Worm (Caenorhabditis elegans) whole organism, young adult: ENCODE measurements around the gene F08D12.4.

Source experiments
- C06A6.2 ChIP-seq: fragments of 200-800 bp; sonication (Bioruptor generic); conservative IDR thresholded peaks from 2 replicates; pipeline ENCODE4 v1.3.6; 2022; ENCODE audit warnings: missing genetic modification characterization, missing compliant biosample characterization
- D2030.7 ChIP-seq: fragments of 200-800 bp; sonication (Bioruptor generic); IDR thresholded peaks from 2 replicates; pipeline ENCODE4 v1.3.6; 2022; ENCODE audit warnings: missing genetic modification reagents, missing genetic modification characterization, missing compliant biosample characterization
- F23B12.7 ChIP-seq: sonication (generic microtip); optimal IDR thresholded peaks from 2 replicates; lab custom pipeline; 2017; ENCODE audit warnings: missing genetic modification characterization, mild to moderate bottlenecking, missing compliant biosample characterization, antibody characterized with exemption, moderate library complexity; ENCODE audit not compliant: insufficient read depth
- F33H1.4 ChIP-seq: fragments of 200-800 bp; sonication (Bioruptor generic); IDR thresholded peaks from 2 replicates; pipeline ENCODE4 v1.3.6; 2022; ENCODE audit warnings: missing genetic modification reagents, missing genetic modification characterization, missing compliant biosample characterization
- F39B2.1 ChIP-seq: fragments of 200-800 bp; sonication (Bioruptor generic); IDR thresholded peaks from 2 replicates; pipeline ENCODE4 v1.3.6; 2022; ENCODE audit warnings: missing genetic modification reagents, missing genetic modification characterization, missing compliant biosample characterization
- F55B11.4 ChIP-seq: sonication (generic microtip); optimal IDR thresholded peaks from 2 replicates; lab custom pipeline; 2016; ENCODE audit warnings: missing compliant biosample characterization, missing genetic modification characterization, borderline replicate concordance; ENCODE audit not compliant: insufficient read depth
- T07F8.4 ChIP-seq: sonication (generic microtip); optimal IDR thresholded peaks from 2 replicates; lab custom pipeline; 2016; ENCODE audit warnings: mild to moderate bottlenecking, missing genetic modification characterization, moderate library complexity, missing compliant biosample characterization
- Y53G8AR.9 ChIP-seq: fragments of 200-800 bp; sonication (Bioruptor generic); conservative IDR thresholded peaks from 2 replicates; pipeline ENCODE4 v1.3.6; 2022; ENCODE audit warnings: missing genetic modification reagents, missing genetic modification characterization, missing compliant biosample characterization
- Y56A3A.18 ChIP-seq: fragments of 200-800 bp; sonication (Bioruptor generic); IDR thresholded peaks from 2 replicates; pipeline ENCODE4 v1.3.6; 2022; ENCODE audit warnings: missing genetic modification reagents, missing genetic modification characterization, missing compliant biosample characterization
- Y67H2A.10 ChIP-seq: fragments of 200-800 bp; sonication (Bioruptor generic); conservative IDR thresholded peaks from 2 replicates; pipeline ENCODE4 v1.3.6; 2022; ENCODE audit warnings: missing genetic modification reagents, missing genetic modification characterization, missing compliant biosample characterization
- ZK185.1 ChIP-seq: sonication (generic microtip); optimal IDR thresholded peaks from 2 replicates; lab custom pipeline; 2016; ENCODE audit warnings: mild to moderate bottlenecking, missing genetic modification characterization, missing compliant biosample characterization; ENCODE audit not compliant: poor library complexity, severe bottlenecking
- aptf-2 ChIP-seq: fragments of 200-800 bp; sonication (Bioruptor generic); conservative IDR thresholded peaks from 2 replicates; pipeline ENCODE4 v1.3.6; 2022; ENCODE audit warnings: missing genetic modification reagents, missing genetic modification characterization, missing compliant biosample characterization
- atf-7 ChIP-seq: sonication (generic microtip); optimal IDR thresholded peaks from 2 replicates; lab custom pipeline; 2017; ENCODE audit warnings: mild to moderate bottlenecking, missing genetic modification characterization, missing compliant biosample characterization
- athp-1 ChIP-seq: sonication (generic microtip); optimal IDR thresholded peaks from 2 replicates; lab custom pipeline; 2017; ENCODE audit warnings: mild to moderate bottlenecking, missing genetic modification characterization, missing compliant biosample characterization
- bed-2 ChIP-seq: fragments of 200-800 bp; sonication (Bioruptor generic); IDR thresholded peaks from 2 replicates; pipeline ENCODE4 v1.3.6; 2022; ENCODE audit warnings: missing genetic modification reagents, missing genetic modification characterization, missing compliant biosample characterization
- ccch-3 ChIP-seq: fragments of 200-800 bp; sonication (Bioruptor generic); optimal IDR thresholded peaks from 2 replicates; lab custom pipeline; 2018; ENCODE audit warnings: mild to moderate bottlenecking, missing genetic modification characterization, missing compliant biosample characterization
- ceh-58 ChIP-seq: fragments of 200-800 bp; sonication (Bioruptor generic); IDR thresholded peaks from 2 replicates; pipeline ENCODE4 v1.3.6; 2022; ENCODE audit warnings: missing genetic modification characterization, missing compliant biosample characterization
- die-1 ChIP-seq: sonication (generic microtip); optimal IDR thresholded peaks from 2 replicates; lab custom pipeline; 2016; ENCODE audit warnings: missing genotype, mild to moderate bottlenecking, missing genetic modification characterization, missing compliant biosample characterization
- dpff-1 ChIP-seq: sonication (generic microtip); optimal IDR thresholded peaks from 2 replicates; lab custom pipeline; 2017; ENCODE audit warnings: mild to moderate bottlenecking, missing genetic modification characterization, missing compliant biosample characterization
- dpl-1 ChIP-seq: fragments of 150-350 bp; optimal IDR thresholded peaks from 2 replicates; lab custom pipeline; 2014; ENCODE audit warnings: missing biosample characterization, missing genetic modification reagents, missing genetic modification characterization
- egrh-3 ChIP-seq: fragments of 200-800 bp; sonication (Bioruptor generic); IDR thresholded peaks from 2 replicates; pipeline ENCODE4 v1.3.6; 2022; ENCODE audit warnings: missing genetic modification reagents, missing genetic modification characterization, missing compliant biosample characterization
- gei-17 ChIP-seq: fragments of 200-800 bp; sonication (Bioruptor generic); optimal IDR thresholded peaks from 2 replicates; lab custom pipeline; 2018; ENCODE audit warnings: mild to moderate bottlenecking, missing genetic modification characterization, missing compliant biosample characterization
- him-1 ChIP-seq: sonication (generic microtip); optimal IDR thresholded peaks from 2 replicates; lab custom pipeline; 2016; ENCODE audit warnings: missing genotype, missing genetic modification reagents, missing genetic modification characterization, missing compliant biosample characterization
- hmg-1.2 ChIP-seq: fragments of 200-800 bp; sonication (Bioruptor generic); IDR thresholded peaks from 2 replicates; pipeline ENCODE4 v1.3.6; 2022; ENCODE audit warnings: missing genetic modification reagents, missing genetic modification characterization, missing compliant biosample characterization
- lag-1 ChIP-seq: fragments of 200-800 bp; sonication (Bioruptor generic); IDR thresholded peaks from 2 replicates; pipeline ENCODE4 v1.3.6; 2022; ENCODE audit warnings: missing genetic modification reagents, missing genetic modification characterization, missing compliant biosample characterization
- lin-26 ChIP-seq: fragments of 200-800 bp; sonication (Bioruptor generic); IDR thresholded peaks from 2 replicates; pipeline ENCODE4 v1.3.6; 2022; ENCODE audit warnings: missing genetic modification reagents, missing genetic modification characterization, missing compliant biosample characterization
- lin-35 ChIP-seq, 3 experiments: fragments of 150-350 bp in 2 of 3; sonication (generic microtip) in 1 of 3; optimal IDR thresholded peaks; 2 replicates each; lab custom pipeline; 2014 to 2018; ENCODE audit warnings: missing biosample characterization in 3 of 3, missing genetic modification characterization in 3 of 3, missing genetic modification reagents in 3 of 3
- lin-40 ChIP-seq: sonication (generic microtip); optimal IDR thresholded peaks from 2 replicates; lab custom pipeline; 2016; ENCODE audit warnings: missing genetic modification characterization, mild to moderate bottlenecking, missing compliant biosample characterization, missing genotype, missing genetic modification reagents
- lsl-1 ChIP-seq: fragments of 200-800 bp; sonication (Bioruptor generic); optimal IDR thresholded peaks from 2 replicates; lab custom pipeline; 2018; ENCODE audit warnings: mild to moderate bottlenecking, missing genetic modification characterization, moderate library complexity, missing compliant biosample characterization
- madf-6 ChIP-seq: fragments of 200-800 bp; sonication (Bioruptor generic); IDR thresholded peaks from 2 replicates; pipeline ENCODE4 v1.3.6; 2022; ENCODE audit warnings: missing genetic modification reagents, missing genetic modification characterization, missing compliant biosample characterization
- madf-8 ChIP-seq: fragments of 200-800 bp; sonication (Bioruptor generic); conservative IDR thresholded peaks from 2 replicates; pipeline ENCODE4 v1.3.6; 2022; ENCODE audit warnings: missing genetic modification reagents, missing genetic modification characterization, missing compliant biosample characterization
- mcd-1 ChIP-seq: fragments of 200-800 bp; sonication (Bioruptor generic); IDR thresholded peaks from 2 replicates; pipeline ENCODE4 v1.3.6; 2022; ENCODE audit warnings: missing genetic modification reagents, missing genetic modification characterization, missing compliant biosample characterization
- nfya-2 ChIP-seq: fragments of 200-800 bp; sonication (Bioruptor generic); IDR thresholded peaks from 2 replicates; pipeline ENCODE4 v1.3.6; 2022; ENCODE audit warnings: missing genetic modification reagents, missing genetic modification characterization, missing compliant biosample characterization
- nhr-120 ChIP-seq: fragments of 200-800 bp; sonication (Bioruptor generic); IDR thresholded peaks from 2 replicates; pipeline ENCODE4 v1.3.6; 2022; ENCODE audit warnings: missing genetic modification characterization, missing compliant biosample characterization
- nhr-179 ChIP-seq: sonication (generic microtip); optimal IDR thresholded peaks from 2 replicates; lab custom pipeline; 2016; ENCODE audit warnings: mild to moderate bottlenecking, missing genetic modification characterization, missing compliant biosample characterization
- nhr-27 ChIP-seq: fragments of 200-800 bp; sonication (Bioruptor generic); optimal IDR thresholded peaks from 2 replicates; lab custom pipeline; 2018; ENCODE audit warnings: mild to moderate bottlenecking, missing genetic modification characterization, moderate library complexity, missing compliant biosample characterization
- nhr-90 ChIP-seq: sonication (generic microtip); optimal IDR thresholded peaks from 2 replicates; lab custom pipeline; 2016; ENCODE audit warnings: missing genotype, mild to moderate bottlenecking, missing genetic modification characterization, missing compliant biosample characterization
- rcor-1 ChIP-seq: fragments of 200-800 bp; sonication (Bioruptor generic); IDR thresholded peaks from 2 replicates; pipeline ENCODE4 v1.3.6; 2022; ENCODE audit warnings: missing genetic modification reagents, missing genetic modification characterization, missing compliant biosample characterization
- sea-2 ChIP-seq: fragments of 200-800 bp; sonication (Bioruptor generic); IDR thresholded peaks from 2 replicates; pipeline ENCODE4 v1.3.6; 2022; ENCODE audit warnings: missing genetic modification characterization, missing compliant biosample characterization
- snpc-3.4 ChIP-seq: sonication (generic microtip); optimal IDR thresholded peaks from 2 replicates; lab custom pipeline; 2017; ENCODE audit warnings: missing genetic modification characterization, mild to moderate bottlenecking, missing compliant biosample characterization, antibody characterized with exemption, moderate library complexity, missing genotype, missing genetic modification reagents
- sptf-2 ChIP-seq: fragments of 200-800 bp; sonication (Bioruptor generic); optimal IDR thresholded peaks from 2 replicates; lab custom pipeline; 2018; ENCODE audit warnings: mild to moderate bottlenecking, missing genetic modification characterization, missing compliant biosample characterization
- tbp1 ChIP-seq: fragments of 200-800 bp; sonication (Bioruptor generic); optimal IDR thresholded peaks from 2 replicates; lab custom pipeline; 2018; ENCODE audit warnings: mild to moderate bottlenecking, missing genetic modification characterization, missing compliant biosample characterization
- tbx-9 ChIP-seq: sonication (generic microtip); optimal IDR thresholded peaks from 2 replicates; lab custom pipeline; 2016; ENCODE audit warnings: borderline replicate concordance, missing genetic modification characterization, inconsistent platforms, missing compliant biosample characterization
- tlf-1 ChIP-seq: fragments of 200-800 bp; sonication (Bioruptor generic); optimal IDR thresholded peaks from 2 replicates; lab custom pipeline; 2018; ENCODE audit warnings: mild to moderate bottlenecking, missing genetic modification characterization, missing compliant biosample characterization
- unc-62 ChIP-seq: fragments of 150-350 bp; optimal IDR thresholded peaks from 2 replicates; lab custom pipeline; 2014; ENCODE audit warnings: missing biosample characterization, missing genetic modification reagents, missing genetic modification characterization
- xnd-1 ChIP-seq: sonication (generic microtip); optimal IDR thresholded peaks from 2 replicates; lab custom pipeline; 2016; ENCODE audit warnings: missing genotype, missing genetic modification reagents, missing genetic modification characterization, missing compliant biosample characterization
- zfh-2 ChIP-seq: fragments of 200-800 bp; sonication (Bioruptor generic); conservative IDR thresholded peaks from 2 replicates; pipeline ENCODE4 v1.3.6; 2022; ENCODE audit warnings: missing genetic modification reagents, missing genetic modification characterization, missing compliant biosample characterization
- ztf-22 ChIP-seq: fragments of 200-800 bp; sonication (Bioruptor generic); optimal IDR thresholded peaks from 2 replicates; lab custom pipeline; 2018; ENCODE audit warnings: mild to moderate bottlenecking, missing genetic modification characterization, moderate library complexity, missing compliant biosample characterization
- ztf-3 ChIP-seq: fragments of 200-800 bp; sonication (Bioruptor generic); optimal IDR thresholded peaks from 2 replicates; lab custom pipeline; 2018; ENCODE audit warnings: mild to moderate bottlenecking, missing genetic modification characterization, missing compliant biosample characterization

The F08D12.4 gene

DNA sequence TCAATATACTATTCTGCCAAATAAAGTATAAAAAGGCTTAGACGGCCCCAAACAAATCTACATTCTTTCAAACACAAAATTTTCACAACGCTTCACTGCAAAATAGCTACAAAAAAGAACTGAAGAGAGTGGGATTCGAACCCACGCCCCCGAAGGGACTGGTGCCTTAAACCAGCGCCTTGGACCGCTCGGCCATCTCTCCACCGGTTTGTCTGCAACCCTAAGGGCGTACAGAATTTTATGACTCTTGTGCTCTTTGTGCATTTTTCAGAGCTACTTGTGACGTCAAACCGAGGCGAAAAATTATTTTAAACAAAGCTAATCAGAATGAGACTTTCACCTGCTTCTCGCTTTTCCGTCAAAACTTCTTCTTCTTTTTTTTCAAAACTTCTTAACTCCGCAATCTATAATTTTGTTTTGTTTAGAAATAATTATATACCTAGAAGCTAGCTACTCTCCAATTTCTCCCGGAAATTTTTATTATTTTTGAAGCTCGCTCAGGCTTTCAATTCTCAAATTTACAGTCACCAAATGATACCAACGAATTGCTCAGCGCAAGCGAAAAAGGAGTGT, 41.7 kb upstream of the F08D12.4 start, which contains the start of gene T05A8.8:
Gene T05A8.8, plus strand, starts transcription at position 523 of the 573 bp plus-strand sequence.
- TF ChIP-seq athp-1 (tag; lab: Kevin White, UChicago) (no peak), snpc-3.4 (tag; lab: Kevin White, UChicago) (no peak), nhr-27 (tag; lab: Kevin White, UChicago) (no peak), atf-7 (tag; lab: Kevin White, UChicago) (no peak), tbp1 (GFP tag; lab: Kevin White, UChicago) (peak; percentile 86), F39B2.1 (GFP tag; lab: Robert Waterston, UW) (no peak), F23B12.7 (tag; lab: Kevin White, UChicago) (no peak), nhr-120 (GFP tag; lab: Robert Waterston, UW) (0 out of 2 replicates have a peak, but pooled peaks have one; percentile 40), nhr-179 (tag; lab: Kevin White, UChicago) (no peak), sea-2 (GFP tag; lab: Robert Waterston, UW) (no peak), lsl-1 (GFP tag; lab: Kevin White, UChicago) (no peak), ztf-3 (GFP tag; lab: Kevin White, UChicago) (no peak), lag-1 (GFP tag; lab: Robert Waterston, UW) (no peak), zfh-2 (GFP tag; lab: Robert Waterston, UW) (no peak), sptf-2 (no peak), nfya-2 (GFP tag; lab: Robert Waterston, UW) (no peak), rcor-1 (GFP tag; lab: Robert Waterston, UW) (no peak), dpl-1 (GFP tag; lab: Kevin White, UChicago) (no peak), Y56A3A.18 (GFP tag; lab: Robert Waterston, UW) (no peak), F55B11.4 (no peak), madf-8 (GFP tag; lab: Robert Waterston, UW) (no peak), ztf-22 (GFP tag; lab: Kevin White, UChicago) (no peak), bed-2 (GFP tag; lab: Robert Waterston, UW) (no peak), C06A6.2 (GFP tag; lab: Robert Waterston, UW) (no peak), tlf-1 (GFP tag; lab: Kevin White, UChicago) (no peak), T07F8.4 (tag; lab: Kevin White, UChicago) (no peak), mcd-1 (GFP tag; lab: Robert Waterston, UW) (no peak), unc-62 (GFP tag; lab: Kevin White, UChicago) (no peak), lin-40 (tag; lab: Kevin White, UChicago) (no peak), dpff-1 (no peak), tbx-9 (tag; lab: Kevin White, UChicago) (no peak), Y67H2A.10 (GFP tag; lab: Robert Waterston, UW) (no peak), Y53G8AR.9 (GFP tag; lab: Robert Waterston, UW) (no peak), lin-26 (GFP tag; lab: Robert Waterston, UW) (peak; percentile 50; the same call in 1 of the 2 replicates), ccch-3 (GFP tag; lab: Kevin White, UChicago) (no peak), gei-17 (no peak), him-1 (no peak), ZK185.1 (tag; lab: Kevin White, UChicago) (no peak), madf-6 (GFP tag; lab: Robert Waterston, UW) (peak; percentile 32; the same call in 1 of the 2 replicates), nhr-90 (tag; lab: Kevin White, UChicago) (no peak), D2030.7 (peak; percentile 45), ceh-58 (GFP tag; lab: Robert Waterston, UW) (no peak), hmg-1.2 (peak; percentile 23; the same call in 1 of the 2 replicates), egrh-3 (GFP tag; lab: Robert Waterston, UW) (no peak), die-1 (tag; lab: Kevin White, UChicago) (no peak), lin-35 (GFP tag; optimal IDR thresholded peaks at IDR 0.05; lab: Kevin White, UChicago) (no peak), F33H1.4 (GFP tag; lab: Robert Waterston, UW) (no peak), aptf-2 (GFP tag; lab: Robert Waterston, UW) (no peak), xnd-1 (tag; lab: Kevin White, UChicago) (no peak)
